Worm (Caenorhabditis elegans): ENCODE results near the gene mpdu-1.

DNA sequence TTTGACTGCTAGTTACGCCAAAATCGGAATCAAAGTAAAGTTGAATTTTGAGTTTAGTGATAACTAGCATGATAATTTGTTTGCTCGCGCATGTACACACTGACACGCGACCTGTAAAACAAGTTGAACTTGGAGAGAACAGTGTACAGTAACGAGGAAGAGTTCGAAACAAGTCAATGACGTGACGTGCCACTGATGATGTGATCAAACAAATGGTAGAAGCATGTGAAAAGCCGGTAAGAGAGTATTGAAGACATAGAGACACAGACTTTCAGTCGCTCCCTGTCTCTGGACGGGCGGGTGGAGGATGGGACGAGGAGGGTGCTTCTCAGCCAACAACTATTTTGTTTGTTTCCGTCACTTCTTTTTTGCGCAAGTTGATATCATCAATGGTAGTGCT, 44.2 kb upstream of the mpdu-1 start:
- TF ChIP-seq ama-1 (optimal IDR thresholded peaks at IDR 0.05) (no peak), hlh-15 (tag; optimal IDR thresholded peaks at IDR 0.05) (no peak), pag-3 (tag; optimal IDR thresholded peaks at IDR 0.05; ENCODE audit: borderline replicate concordance) (no peak), lin-11 (tag; optimal IDR thresholded peaks at IDR 0.05) (no peak), ceh-24 (tag; optimal IDR thresholded peaks at IDR 0.05) (no peak), hlh-13 (GFP tag; optimal IDR thresholded peaks at IDR 0.05) (no peak), pha-4 (tag; optimal IDR thresholded peaks at IDR 0.05) (no peak), fkh-10 (GFP tag; optimal IDR thresholded peaks at IDR 0.05) (no peak), unc-86 (tag; optimal IDR thresholded peaks at IDR 0.05) (no peak), elt-2 (tag; optimal IDR thresholded peaks at IDR 0.05) (no peak), C38D4.7 (GFP tag; optimal IDR thresholded peaks at IDR 0.05) (no peak), ceh-18 (tag; optimal IDR thresholded peaks at IDR 0.05) (no peak)

Data from whole organism, late embryonic.